Fruit fly (Drosophila melanogaster) whole organism, embryonic: ENCODE results near the gene CG14958.

Experiments used
- Atf-2 ChIP-seq: fragments of 200-800 bp; sonication (Bioruptor generic); optimal IDR thresholded peaks from 2 replicates; lab custom pipeline; 2016; ENCODE audit warnings: missing biosample characterization, missing genetic modification characterization
- Awh ChIP-seq: fragments of 200-800 bp; sonication (Bioruptor generic); IDR thresholded peaks from 2 replicates; pipeline ENCODE4, ENCODE4 v1.3.6; 2022; ENCODE audit warnings: missing biosample characterization, missing genetic modification characterization
- CG11696 ChIP-seq: fragments of 200-800 bp; sonication (Bioruptor generic); IDR thresholded peaks from 2 replicates; pipeline ENCODE4 v1.3.6; 2022; ENCODE audit warnings: missing biosample characterization, missing genetic modification characterization
- CG13624 ChIP-seq: fragments of 200-800 bp; sonication (Bioruptor generic); optimal IDR thresholded peaks from 2 replicates; lab custom pipeline; 2016; ENCODE audit warnings: missing biosample characterization, missing genetic modification characterization
- CG14014 ChIP-seq: fragments of 200-800 bp; sonication (Bioruptor generic); IDR thresholded peaks from 2 replicates; pipeline ENCODE4 v1.3.6; 2022; ENCODE audit warnings: missing biosample characterization, missing genetic modification characterization
- CG1529 ChIP-seq: fragments of 200-800 bp; sonication (Bioruptor generic); optimal IDR thresholded peaks from 3 replicates; lab custom pipeline; 2018; ENCODE audit warnings: missing biosample characterization, missing genetic modification characterization
- CG15696 ChIP-seq: fragments of 200-800 bp; sonication (Bioruptor generic); optimal IDR thresholded peaks from 2 replicates; lab custom pipeline; 2019; ENCODE audit warnings: missing biosample characterization, mild to moderate bottlenecking, missing genetic modification characterization, moderate library complexity
- CG1647 ChIP-seq: fragments of 200-800 bp; sonication (Bioruptor generic); optimal IDR thresholded peaks from 3 replicates; lab custom pipeline; 2016; ENCODE audit warnings: missing biosample characterization, missing genetic modification characterization
- CG17612 ChIP-seq: fragments of 200-800 bp; sonication (Bioruptor generic); IDR thresholded peaks from 2 replicates; pipeline ENCODE4 v1.3.6; 2022; ENCODE audit warnings: missing biosample characterization, missing genetic modification characterization
- CG18011 ChIP-seq: fragments of 200-800 bp; sonication (Bioruptor generic); optimal IDR thresholded peaks from 2 replicates; lab custom pipeline; 2017; ENCODE audit warnings: missing biosample characterization, missing genetic modification characterization, mild to moderate bottlenecking, moderate library complexity, missing genotype
- CG2120 ChIP-seq: fragments of 200-800 bp; sonication (Bioruptor generic); optimal IDR thresholded peaks from 3 replicates; lab custom pipeline; 2016; ENCODE audit warnings: missing biosample characterization, missing genetic modification characterization
- CG2202 ChIP-seq: fragments of 200-800 bp; sonication (Bioruptor generic); optimal IDR thresholded peaks from 2 replicates; lab custom pipeline; 2018; ENCODE audit warnings: missing biosample characterization, mild to moderate bottlenecking, missing genetic modification characterization
- CG34224 ChIP-seq: fragments of 200-800 bp; sonication (Bioruptor generic); IDR thresholded peaks from 3 replicates; pipeline ENCODE4 v1.3.6; 2022; ENCODE audit warnings: missing biosample characterization, missing genetic modification characterization; ENCODE audit not compliant: partially characterized antibody
- CG3838 ChIP-seq: fragments of 200-800 bp; sonication (Bioruptor generic); optimal IDR thresholded peaks from 3 replicates; lab custom pipeline; 2016; ENCODE audit warnings: missing biosample characterization, missing genetic modification characterization
- CG4707 ChIP-seq: fragments of 200-800 bp; sonication (Bioruptor generic); optimal IDR thresholded peaks from 2 replicates; lab custom pipeline; 2018; ENCODE audit warnings: missing biosample characterization, mild to moderate bottlenecking, missing genetic modification characterization, moderate library complexity
- CG4730 ChIP-seq: fragments of 200-800 bp; sonication (Bioruptor generic); IDR thresholded peaks from 2 replicates; pipeline ENCODE4 v1.3.6; 2022; ENCODE audit warnings: missing biosample characterization, missing genetic modification characterization
- CG6175 ChIP-seq: fragments of 200-800 bp; sonication (Bioruptor generic); IDR thresholded peaks from 3 replicates; pipeline ENCODE4 v1.3.6; 2022; ENCODE audit warnings: missing biosample characterization, missing genetic modification characterization
- CG6254 ChIP-seq: fragments of 200-800 bp; sonication (Bioruptor generic); optimal IDR thresholded peaks from 3 replicates; lab custom pipeline; 2017; ENCODE audit warnings: mild to moderate bottlenecking, missing biosample characterization, missing genetic modification reagents, missing genetic modification characterization
- CG6791 ChIP-seq: fragments of 200-800 bp; sonication (Bioruptor generic); IDR thresholded peaks from 3 replicates; pipeline ENCODE4 v1.3.6; 2022; ENCODE audit warnings: missing biosample characterization, missing genetic modification characterization; ENCODE audit not compliant: partially characterized antibody
- CHES-1-like ChIP-seq: fragments of 200-800 bp; sonication (Bioruptor generic); optimal IDR thresholded peaks from 2 replicates; lab custom pipeline; 2016; ENCODE audit warnings: missing biosample characterization, missing genetic modification characterization
- Dp ChIP-seq: fragments of 200-800 bp; sonication (Bioruptor generic); optimal IDR thresholded peaks from 2 replicates; lab custom pipeline; 2018; ENCODE audit warnings: missing biosample characterization, mild to moderate bottlenecking, missing genetic modification characterization, moderate library complexity
- HLH4C ChIP-seq: fragments of 200-800 bp; sonication (Bioruptor generic); IDR thresholded peaks from 3 replicates; pipeline ENCODE4 v1.3.6; 2022; ENCODE audit warnings: missing biosample characterization, missing genetic modification characterization; ENCODE audit not compliant: partially characterized antibody
- Hr3 ChIP-seq: fragments of 200-800 bp; sonication (Bioruptor generic); optimal IDR thresholded peaks from 3 replicates; lab custom pipeline; 2016; ENCODE audit warnings: missing biosample characterization, missing genetic modification characterization
- Kr ChIP-seq: fragments of 200-800 bp; sonication (Bioruptor generic); optimal IDR thresholded peaks from 2 replicates; lab custom pipeline; 2017; ENCODE audit warnings: missing biosample characterization, mild to moderate bottlenecking, missing genetic modification characterization
- MTF-1 ChIP-seq: fragments of 200-800 bp; sonication (Bioruptor generic); optimal IDR thresholded peaks from 2 replicates; lab custom pipeline; 2018; ENCODE audit warnings: missing biosample characterization, mild to moderate bottlenecking, missing genetic modification characterization, borderline replicate concordance
- Myb ChIP-seq: fragments of 200-800 bp; sonication (Bioruptor generic); optimal IDR thresholded peaks from 2 replicates; lab custom pipeline; 2016; ENCODE audit warnings: missing biosample characterization, missing genetic modification characterization
- NC2α ChIP-seq: fragments of 200-800 bp; sonication (Bioruptor generic); optimal IDR thresholded peaks from 2 replicates; lab custom pipeline; 2016; ENCODE audit warnings: missing biosample characterization, missing genetic modification characterization
- Side ChIP-seq: fragments of 200-800 bp; sonication (Bioruptor generic); optimal IDR thresholded peaks from 2 replicates; lab custom pipeline; 2016; ENCODE audit warnings: missing biosample characterization, missing genetic modification characterization
- Sin3A ChIP-seq: fragments of >200 bp; optimal IDR thresholded peaks from 2 replicates; lab custom pipeline; 2018
- Sry-β ChIP-seq: fragments of 200-800 bp; sonication (Bioruptor generic); optimal IDR thresholded peaks from 2 replicates; lab custom pipeline; 2018; ENCODE audit warnings: missing biosample characterization, mild to moderate bottlenecking, missing genetic modification characterization, moderate library complexity
- Vsx1 ChIP-seq: fragments of 200-800 bp; sonication (Bioruptor generic); optimal IDR thresholded peaks from 2 replicates; lab custom pipeline; 2017; ENCODE audit warnings: missing biosample characterization, mild to moderate bottlenecking, missing genetic modification characterization, missing genetic modification reagents
- Xbp1 ChIP-seq: fragments of 200-800 bp; sonication (Bioruptor generic); optimal IDR thresholded peaks from 3 replicates; lab custom pipeline; 2016; ENCODE audit warnings: missing biosample characterization, mild to moderate bottlenecking, missing genetic modification characterization
- ap ChIP-seq: fragments of 200-800 bp; sonication (Bioruptor generic); IDR thresholded peaks from 2 replicates; pipeline ENCODE4 v1.3.6; 2022; ENCODE audit warnings: missing biosample characterization, missing genetic modification characterization
- btn ChIP-seq: fragments of 200-800 bp; sonication (Bioruptor generic); optimal IDR thresholded peaks from 2 replicates; lab custom pipeline; 2016; ENCODE audit warnings: missing biosample characterization, missing genetic modification characterization
- cas ChIP-seq: fragments of 200-800 bp; sonication (Bioruptor generic); IDR thresholded peaks from 2 replicates; pipeline ENCODE4 v1.3.6; 2022; ENCODE audit warnings: missing biosample characterization, missing genetic modification characterization
- chif ChIP-seq, 2 experiments: fragments of 200-800 bp; sonication (Bioruptor generic); optimal IDR thresholded peaks; 3 replicates each; lab custom pipeline; 2016; ENCODE audit warnings: missing biosample characterization in 2 of 2, missing genetic modification characterization in 2 of 2
- chn ChIP-seq: fragments of 200-800 bp; sonication (Bioruptor generic); optimal IDR thresholded peaks from 2 replicates; lab custom pipeline; 2016; ENCODE audit warnings: missing biosample characterization, missing genetic modification characterization
- crc ChIP-seq: fragments of 200-800 bp; sonication (Bioruptor generic); optimal IDR thresholded peaks from 2 replicates; lab custom pipeline; 2016; ENCODE audit warnings: missing biosample characterization, missing genetic modification characterization
- ems ChIP-seq: fragments of 200-800 bp; sonication (Bioruptor generic); optimal IDR thresholded peaks from 3 replicates; lab custom pipeline; 2016; ENCODE audit warnings: missing biosample characterization, missing genetic modification characterization
- grau ChIP-seq: fragments of 200-800 bp; optimal IDR thresholded peaks from 3 replicates; lab custom pipeline; 2019; ENCODE audit warnings: missing biosample characterization, mild to moderate bottlenecking, missing genetic modification characterization, moderate library complexity
- grn ChIP-seq: fragments of 200-800 bp; sonication (Bioruptor generic); optimal IDR thresholded peaks from 3 replicates; lab custom pipeline; 2017; ENCODE audit warnings: missing biosample characterization, missing genetic modification characterization
- her ChIP-seq: fragments of 200-800 bp; sonication (Bioruptor generic); optimal IDR thresholded peaks from 2 replicates; lab custom pipeline; 2016; ENCODE audit warnings: missing biosample characterization, missing genetic modification characterization
- insv ChIP-seq, 2 experiments: fragments of 200-800 bp; sonication (Bioruptor generic); optimal IDR thresholded peaks; 3 replicates each; lab custom pipeline; 2016 to 2018; ENCODE audit warnings: missing biosample characterization in 2 of 2, missing genetic modification characterization in 2 of 2
- lilli ChIP-seq: fragments of 200-800 bp; sonication (Bioruptor generic); optimal IDR thresholded peaks from 3 replicates; lab custom pipeline; 2016; ENCODE audit warnings: missing biosample characterization, missing genetic modification characterization
- onecut ChIP-seq: fragments of 200-800 bp; sonication (Bioruptor generic); IDR thresholded peaks from 2 replicates; pipeline ENCODE4 v1.3.6; 2022; ENCODE audit warnings: missing biosample characterization, missing genetic modification characterization
- org-1 ChIP-seq: fragments of 200-800 bp; sonication (Bioruptor generic); optimal IDR thresholded peaks from 2 replicates; lab custom pipeline; 2017; ENCODE audit warnings: missing biosample characterization, missing genetic modification characterization
- otp ChIP-seq: fragments of 200-800 bp; sonication (Bioruptor generic); IDR thresholded peaks from 3 replicates; pipeline ENCODE4, ENCODE4 v1.3.6; 2022; ENCODE audit warnings: missing biosample characterization, missing genetic modification characterization
- pfk ChIP-seq: fragments of 200-800 bp; sonication (Bioruptor generic); optimal IDR thresholded peaks from 2 replicates; lab custom pipeline; 2018; ENCODE audit warnings: missing biosample characterization, mild to moderate bottlenecking, missing genetic modification characterization, moderate library complexity
- pho ChIP-seq: fragments of 200-800 bp; sonication (Bioruptor generic); optimal IDR thresholded peaks from 2 replicates; lab custom pipeline; 2016; ENCODE audit warnings: missing biosample characterization, missing genetic modification characterization
- phol ChIP-seq: fragments of 200-800 bp; sonication (Bioruptor generic); optimal IDR thresholded peaks from 3 replicates; lab custom pipeline; 2018; ENCODE audit warnings: missing biosample characterization, mild to moderate bottlenecking, missing genetic modification characterization, moderate library complexity
- psq ChIP-seq: fragments of 200-800 bp; sonication (Bioruptor generic); optimal IDR thresholded peaks from 2 replicates; lab custom pipeline; 2017; ENCODE audit warnings: missing biosample characterization, missing genetic modification characterization
- so ChIP-seq: fragments of 200-800 bp; sonication (Bioruptor generic); IDR thresholded peaks from 3 replicates; pipeline ENCODE4 v1.3.6; 2022; ENCODE audit warnings: missing biosample characterization, missing genetic modification characterization

Gene CG14958

dm6 chr3L:3194059-3194458, 4.3 kb downstream of the CG14958 start (continued):
- TF ChIP-seq CG18011 (GFP tag; lab: Kevin White, UChicago), result peak; percentile 70
- TF ChIP-seq CHES-1-like (GFP tag; lab: Kevin White, UChicago), result peak; percentile 11
- peak; percentile 56 for TF ChIP-seq CG3838 (GFP tag; lab: Kevin White, UChicago)
- peak; percentile 91 for TF ChIP-seq grau (tag; lab: Kevin White, UChicago)
- peak; percentile 93 for TF ChIP-seq Xbp1 (GFP tag; lab: Kevin White, UChicago)
- TF ChIP-seq CG2120 (GFP tag; lab: Kevin White, UChicago), result peak; percentile 84
- TF ChIP-seq CG2202, result peak; percentile 87
- peak; percentile 41 for TF ChIP-seq Side
- TF ChIP-seq CG11696 (GFP tag; lab: Robert Waterston, UW), result peak; percentile 99
- peak; percentile 91 for TF ChIP-seq onecut (GFP tag; lab: Robert Waterston, UW)
- peak; percentile 89 for TF ChIP-seq MTF-1 (GFP tag; lab: Kevin White, UChicago)
- TF ChIP-seq HLH4C (GFP tag; lab: Robert Waterston, UW), result no peak
- peak; percentile 47 to 57 for TF ChIP-seq chif (GFP tag; optimal IDR thresholded peaks at IDR 0.05; lab: Kevin White, UChicago)
- TF ChIP-seq Vsx1, result peak; percentile 86
- TF ChIP-seq Myb, result peak; percentile 32
- TF ChIP-seq Awh, result peak; percentile 96
- peak; percentile 90 for TF ChIP-seq ap (GFP tag; lab: Robert Waterston, UW)
- TF ChIP-seq Atf-2 (GFP tag; lab: Kevin White, UChicago), result peak; percentile 27
- peak; percentile 89 for TF ChIP-seq Hr3 (GFP tag; lab: Kevin White, UChicago)
- peak; percentile 81 for TF ChIP-seq lilli (GFP tag; lab: Kevin White, UChicago)
- no peak for TF ChIP-seq Dp (GFP tag; lab: Kevin White, UChicago)
- peak; percentile 63 for TF ChIP-seq ems (GFP tag; lab: Kevin White, UChicago)
- TF ChIP-seq CG13624, result peak; percentile 23
- peak; percentile 88 for TF ChIP-seq CG1529 (GFP tag; lab: Kevin White, UChicago)
- TF ChIP-seq Kr (GFP tag; lab: Kevin White, UChicago), result no peak
- no peak for TF ChIP-seq CG34224
- peak; percentile 58 for TF ChIP-seq Sry-β (GFP tag; lab: Kevin White, UChicago)
- TF ChIP-seq phol (tag; lab: Kevin White, UChicago), result peak; percentile 92
- peak; percentile 20 for TF ChIP-seq grn
- TF ChIP-seq psq (GFP tag; lab: Kevin White, UChicago), result peak; percentile 75
- TF ChIP-seq CG1647 (GFP tag; lab: Kevin White, UChicago), result peak; percentile 72
- TF ChIP-seq cas (GFP tag; lab: Robert Waterston, UW), result peak; percentile 82
- TF ChIP-seq pho (GFP tag; lab: Kevin White, UChicago), result peak; percentile 29
- TF ChIP-seq NC2α, result no peak
- no peak for TF ChIP-seq her (GFP tag; lab: Kevin White, UChicago)
- TF ChIP-seq so, result peak; percentile 93
- TF ChIP-seq CG6254 (GFP tag; lab: Kevin White, UChicago), result peak; percentile 93
- TF ChIP-seq otp (GFP tag; lab: Robert Waterston, UW), result peak; percentile 92; the same call in 2 of the 3 replicates
- TF ChIP-seq btn (GFP tag; lab: Kevin White, UChicago), result no peak
- peak in 1 of 2 experiments; percentile 11 for TF ChIP-seq insv (GFP tag; optimal IDR thresholded peaks at IDR 0.05; lab: Kevin White, UChicago)
- peak; percentile 87 for TF ChIP-seq CG4707 (GFP tag; lab: Kevin White, UChicago)
- TF ChIP-seq chn (GFP tag; lab: Kevin White, UChicago), result peak; percentile 76
- peak; percentile 70 for TF ChIP-seq CG17612 (GFP tag; lab: Robert Waterston, UW)
- TF ChIP-seq Sin3A, result no peak
- TF ChIP-seq pfk (GFP tag; lab: Kevin White, UChicago), result peak; percentile 2
- TF ChIP-seq crc (GFP tag; lab: Kevin White, UChicago), result no peak
- peak; percentile 80 for TF ChIP-seq CG15696
- peak; percentile 94 for TF ChIP-seq CG14014 (GFP tag; lab: Robert Waterston, UW)
- peak; percentile 87 for TF ChIP-seq org-1 (GFP tag; lab: Kevin White, UChicago)
- TF ChIP-seq CG6175, result peak; percentile 82
- peak; percentile 90 for TF ChIP-seq CG4730 (GFP tag; lab: Robert Waterston, UW)
- TF ChIP-seq CG6791 (GFP tag; lab: Robert Waterston, UW), result no peak
